Worm (Caenorhabditis elegans): Measurements from ENCODE around the gene F07G11.4.

- TF ChIP-seq hlh-30 (tag; optimal IDR thresholded peaks at IDR 0.05; ENCODE audit: insufficient read depth) = no peak
- no peak for TF ChIP-seq pat-9 (tag; optimal IDR thresholded peaks at IDR 0.05)
- no peak for TF ChIP-seq zip-5 (tag; optimal IDR thresholded peaks at IDR 0.05)
- TF ChIP-seq ama-1 (optimal IDR thresholded peaks at IDR 0.05) = no peak
- no peak for TF ChIP-seq F13H6.1 (tag; optimal IDR thresholded peaks at IDR 0.05)
- TF ChIP-seq unc-55 (GFP tag; optimal IDR thresholded peaks at IDR 0.05) = no peak
These were observed 16.1 kb downstream of the F07G11.4 start, which contains the start of gene C13A2.4 for ce11 chrV:7279090-7279489.
